Worm (Caenorhabditis elegans) whole organism, L1 larva: ENCODE measurements around the gene grl-15.
A peak's percentile ranks its signal among the peaks of the same experiment; 100 is the strongest.

Experiments
- F16B12.6 ChIP-seq: fragments of 150-350 bp; optimal IDR thresholded peaks from 2 replicates; lab custom pipeline; 2014; ENCODE audit warnings: missing biosample characterization, missing genetic modification characterization
- alr-1 ChIP-seq: fragments of 200-800 bp; sonication (Bioruptor generic); optimal IDR thresholded peaks from 2 replicates; lab custom pipeline; 2018; ENCODE audit warnings: borderline replicate concordance, mild to moderate bottlenecking, missing genetic modification characterization, missing compliant biosample characterization
- ceh-63 ChIP-seq: fragments of 200-800 bp; sonication (Bioruptor generic); optimal IDR thresholded peaks from 2 replicates; lab custom pipeline; 2018; ENCODE audit warnings: mild to moderate bottlenecking, missing genetic modification characterization, missing compliant biosample characterization
- ceh-8 ChIP-seq: fragments of 200-800 bp; sonication (Bioruptor generic); optimal IDR thresholded peaks from 2 replicates; lab custom pipeline; 2018; ENCODE audit warnings: mild to moderate bottlenecking, missing genetic modification characterization, moderate library complexity, missing compliant biosample characterization
- ceh-88 ChIP-seq: fragments of 200-800 bp; sonication (Bioruptor generic); IDR thresholded peaks from 2 replicates; pipeline ENCODE4 v1.3.6; 2022; ENCODE audit warnings: missing genetic modification characterization, missing compliant biosample characterization
- dpl-1 ChIP-seq, 3 experiments: fragments of 150-350 bp in 2 of 3; sonication (generic microtip) in 1 of 3; optimal IDR thresholded peaks; 2 replicates each; lab custom pipeline; 2014 to 2017; ENCODE audit warnings: missing biosample characterization in 3 of 3, missing genetic modification characterization in 3 of 3, missing genetic modification reagents in 3 of 3
- dsc-1 ChIP-seq: sonication (generic microtip); optimal IDR thresholded peaks from 2 replicates; lab custom pipeline; 2016; ENCODE audit warnings: mild to moderate bottlenecking, missing genetic modification characterization, missing compliant biosample characterization
- efl-1 ChIP-seq, 4 experiments: fragments of 150-350 bp; optimal IDR thresholded peaks in 3 of 4; peaks in 1 of 4; 1 replicate in 1 of 4; 2 replicates in 3 of 4; lab custom pipeline; 2014; ENCODE audit warnings: missing biosample characterization in 2 of 4, missing genetic modification characterization in 2 of 4, missing genetic modification reagents in 2 of 4
- egl-13 ChIP-seq: sonication (generic microtip); optimal IDR thresholded peaks from 2 replicates; lab custom pipeline; 2016; ENCODE audit warnings: missing genotype, missing genetic modification reagents, missing genetic modification characterization, missing compliant biosample characterization
- elt-3 ChIP-seq, 6 experiments: fragments of 150-350 bp in 1 of 6; sonication (generic microtip); optimal IDR thresholded peaks; 2 replicates each; lab custom pipeline; 2017 to 2018; ENCODE audit warnings: missing biosample characterization in 6 of 6, missing genetic modification characterization in 6 of 6, inconsistent platforms in 1 of 6
- ets-5 ChIP-seq: fragments of 200-800 bp; sonication (Bioruptor generic); IDR thresholded peaks from 2 replicates; pipeline ENCODE4 v1.3.6; 2022; ENCODE audit warnings: missing genetic modification characterization, missing compliant biosample characterization
- fkh-10 ChIP-seq: sonication (generic microtip); optimal IDR thresholded peaks from 2 replicates; lab custom pipeline; 2017; ENCODE audit warnings: missing biosample characterization, missing genetic modification reagents, missing genetic modification characterization
- fos-1 ChIP-seq: fragments of 150-350 bp; optimal IDR thresholded peaks from 2 replicates; lab custom pipeline; 2014; ENCODE audit warnings: missing biosample characterization, missing genetic modification characterization
- grh-1 ChIP-seq: fragments of 200-800 bp; sonication (Bioruptor generic); IDR thresholded peaks from 2 replicates; pipeline ENCODE4 v1.3.6; 2022; ENCODE audit warnings: missing genetic modification reagents, missing genetic modification characterization, missing compliant biosample characterization
- hlh-17 ChIP-seq: fragments of 200-800 bp; sonication (Bioruptor generic); optimal IDR thresholded peaks from 2 replicates; lab custom pipeline; 2018; ENCODE audit warnings: missing genetic modification characterization, mild to moderate bottlenecking, missing compliant biosample characterization, moderate library complexity, borderline replicate concordance
- hpl-2 ChIP-seq: fragments of 150-350 bp; optimal IDR thresholded peaks from 2 replicates; lab custom pipeline; 2014; ENCODE audit warnings: missing biosample characterization, missing genetic modification reagents, missing genetic modification characterization
- irx-1 ChIP-seq: sonication (generic microtip); optimal IDR thresholded peaks from 2 replicates; lab custom pipeline; 2016; ENCODE audit warnings: missing genetic modification characterization, missing compliant biosample characterization
- isw-1 ChIP-seq: fragments of 200-800 bp; sonication (Bioruptor generic); IDR thresholded peaks from 2 replicates; pipeline ENCODE4 v1.3.6; 2022; ENCODE audit warnings: missing genetic modification characterization, missing compliant biosample characterization
- lin-13 ChIP-seq: fragments of 150-350 bp; optimal IDR thresholded peaks from 2 replicates; lab custom pipeline; 2014; ENCODE audit warnings: missing biosample characterization, missing genetic modification reagents, missing genetic modification characterization
- lin-15B ChIP-seq: fragments of 150-350 bp; sonication (generic microtip); optimal IDR thresholded peaks from 3 replicates; lab custom pipeline; 2014; ENCODE audit warnings: missing biosample characterization, missing genetic modification characterization
- lin-35 ChIP-seq, 2 experiments: fragments of 150-350 bp; optimal IDR thresholded peaks; 2 replicates each; lab custom pipeline; 2014; ENCODE audit warnings: missing biosample characterization in 2 of 2, missing genetic modification characterization in 2 of 2, missing genetic modification reagents in 2 of 2
- lin-39 ChIP-seq: fragments of 150-350 bp; optimal IDR thresholded peaks from 2 replicates; lab custom pipeline; 2014; ENCODE audit warnings: missing biosample characterization, missing genetic modification reagents, missing genetic modification characterization
- mab-9 ChIP-seq: fragments of 200-800 bp; sonication (Bioruptor generic); IDR thresholded peaks from 2 replicates; pipeline ENCODE4 v1.3.6; 2022; ENCODE audit warnings: missing genetic modification reagents, missing genetic modification characterization, missing compliant biosample characterization
- mdl-1 ChIP-seq, 2 experiments: fragments of 150-350 bp; optimal IDR thresholded peaks; 2 replicates each; lab custom pipeline; 2014 to 2017; ENCODE audit warnings: missing biosample characterization in 2 of 2, missing genetic modification characterization in 2 of 2, inconsistent platforms in 1 of 2
- mep-1 ChIP-seq: fragments of 150-350 bp; optimal IDR thresholded peaks from 2 replicates; lab custom pipeline; 2014; ENCODE audit warnings: missing biosample characterization, missing genetic modification characterization
- nhr-237 ChIP-seq: fragments of 150-350 bp; optimal IDR thresholded peaks from 2 replicates; lab custom pipeline; 2014; ENCODE audit warnings: missing biosample characterization, missing genetic modification characterization
- nhr-47 ChIP-seq: sonication (generic microtip); optimal IDR thresholded peaks from 2 replicates; lab custom pipeline; 2016; ENCODE audit warnings: mild to moderate bottlenecking, missing genetic modification characterization, moderate library complexity, missing compliant biosample characterization
- nhr-71 ChIP-seq: sonication (generic microtip); optimal IDR thresholded peaks from 2 replicates; lab custom pipeline; 2016; ENCODE audit warnings: mild to moderate bottlenecking, missing genetic modification characterization, moderate library complexity, missing compliant biosample characterization
- nhr-76 ChIP-seq: sonication (generic microtip); optimal IDR thresholded peaks from 2 replicates; lab custom pipeline; 2017; ENCODE audit warnings: missing biosample characterization, missing genetic modification characterization
- nhr-85 ChIP-seq: sonication (generic microtip); peaks from one replicate; lab custom pipeline; 2016; ENCODE audit warnings: missing genetic modification characterization, inconsistent platforms, missing compliant biosample characterization
- nhr-90 ChIP-seq: sonication (generic microtip); optimal IDR thresholded peaks from 2 replicates; lab custom pipeline; 2016; ENCODE audit warnings: mild to moderate bottlenecking, missing genetic modification characterization, missing compliant biosample characterization; ENCODE audit not compliant: poor library complexity
- pax-3 ChIP-seq: fragments of 200-800 bp; sonication (Bioruptor generic); optimal IDR thresholded peaks from 2 replicates; lab custom pipeline; 2018; ENCODE audit warnings: mild to moderate bottlenecking, missing genetic modification characterization, moderate library complexity, missing compliant biosample characterization
- rnt-1 ChIP-seq: sonication (generic microtip); optimal IDR thresholded peaks from 2 replicates; lab custom pipeline; 2016; ENCODE audit warnings: mild to moderate bottlenecking, missing genetic modification characterization, moderate library complexity, missing compliant biosample characterization
- swsn-7 ChIP-seq: sonication (generic microtip); optimal IDR thresholded peaks from 2 replicates; lab custom pipeline; 2016; ENCODE audit warnings: missing genetic modification characterization, missing compliant biosample characterization
- tlp-1 ChIP-seq: fragments of 150-350 bp; optimal IDR thresholded peaks from 2 replicates; lab custom pipeline; 2014; ENCODE audit warnings: missing biosample characterization, missing genetic modification characterization
- unc-130 ChIP-seq: fragments of 150-350 bp; optimal IDR thresholded peaks from 2 replicates; lab custom pipeline; 2017; ENCODE audit warnings: missing biosample characterization, missing genetic modification characterization, inconsistent platforms
- unc-30 ChIP-seq: sonication (generic microtip); optimal IDR thresholded peaks from 2 replicates; lab custom pipeline; 2017; ENCODE audit warnings: missing biosample characterization, missing genetic modification characterization
- unc-86 ChIP-seq: sonication (generic microtip); optimal IDR thresholded peaks from 2 replicates; lab custom pipeline; 2016; ENCODE audit warnings: missing genetic modification characterization, missing compliant biosample characterization
- vab-15 ChIP-seq: sonication (generic microtip); optimal IDR thresholded peaks from 2 replicates; lab custom pipeline; 2017; ENCODE audit warnings: missing genotype, mild to moderate bottlenecking, missing genetic modification characterization, missing compliant biosample characterization
- xbp-1 ChIP-seq: sonication (generic microtip); optimal IDR thresholded peaks from 2 replicates; lab custom pipeline; 2016; ENCODE audit warnings: missing genetic modification characterization, missing compliant biosample characterization
- zag-1 ChIP-seq: fragments of 150-350 bp; optimal IDR thresholded peaks from 2 replicates; lab custom pipeline; 2014; ENCODE audit warnings: missing biosample characterization, missing genetic modification characterization
- zip-4 ChIP-seq: fragments of 200-800 bp; sonication (Bioruptor generic); optimal IDR thresholded peaks from 2 replicates; lab custom pipeline; 2018; ENCODE audit warnings: mild to moderate bottlenecking, missing genetic modification characterization, moderate library complexity, missing compliant biosample characterization
- ztf-11 ChIP-seq, 2 experiments: sonication (generic microtip); optimal IDR thresholded peaks; 2 replicates each; lab custom pipeline; 2016 to 2017; ENCODE audit warnings: missing genetic modification characterization in 2 of 2, missing biosample characterization in 1 of 2, missing compliant biosample characterization in 1 of 2

The grl-15 gene

ce11 chrIII:12226089-12226682 lies 9.6 kb downstream of the grl-15 start, which contains the start of the genes Y75B8A.18 and Y75B8A.19 (continued):
- TF ChIP-seq pax-3 (tag; lab: Kevin White, UChicago): peak; percentile 45
- peak in 1 of 2 experiments; percentile 14 for TF ChIP-seq ztf-11 (tag; optimal IDR thresholded peaks at IDR 0.05; lab: Kevin White, UChicago)
- TF ChIP-seq irx-1 (tag; lab: Kevin White, UChicago): peak; percentile 24
- peak; percentile 53 for TF ChIP-seq dsc-1
- no peak for TF ChIP-seq ceh-63 (GFP tag; lab: Kevin White, UChicago)
- peak; percentile 2 for TF ChIP-seq fos-1 (tag; lab: Kevin White, UChicago)
- TF ChIP-seq lin-15B (tag; lab: Kevin White, UChicago): peak; percentile 59
- TF ChIP-seq mdl-1 (tag; optimal IDR thresholded peaks at IDR 0.05; lab: Kevin White, UChicago): peak in 1 of 2 experiments; percentile 43
- TF ChIP-seq elt-3 (tag; optimal IDR thresholded peaks at IDR 0.05; lab: Kevin White, UChicago): no peak
- TF ChIP-seq grh-1 (GFP tag; lab: Robert Waterston, UW): no peak
- no peak for TF ChIP-seq hpl-2
- peak; percentile 50 for TF ChIP-seq F16B12.6 (tag; lab: Kevin White, UChicago)
- peak; percentile 58 for TF ChIP-seq unc-86 (tag; lab: Kevin White, UChicago)
- peak; percentile 38 for TF ChIP-seq egl-13 (tag; lab: Kevin White, UChicago)
- TF ChIP-seq unc-130 (tag; lab: Kevin White, UChicago): peak; percentile 48
- TF ChIP-seq xbp-1 (tag; lab: Kevin White, UChicago): peak; percentile 69
- TF ChIP-seq vab-15 (tag; lab: Kevin White, UChicago): peak; percentile 18
- no peak for TF ChIP-seq ceh-88 (GFP tag; lab: Robert Waterston, UW)
- TF ChIP-seq mep-1 (tag; lab: Kevin White, UChicago): peak; percentile 60
- peak; percentile 45 for TF ChIP-seq lin-39 (tag; lab: Kevin White, UChicago)
- TF ChIP-seq fkh-10: peak; percentile 24
- peak; percentile 78 for TF ChIP-seq nhr-71 (tag; lab: Kevin White, UChicago)
- peak; percentile 75 for TF ChIP-seq rnt-1 (tag; lab: Kevin White, UChicago)
- peak; percentile 4 for TF ChIP-seq ceh-8 (GFP tag; lab: Kevin White, UChicago)
- no peak for TF ChIP-seq tlp-1 (tag; lab: Kevin White, UChicago)
- TF ChIP-seq efl-1 (optimal IDR thresholded peaks at IDR 0.05; lab: Kevin White, UChicago): peak; percentile 80 to 95
- TF ChIP-seq efl-1 (GFP tag; optimal IDR thresholded peaks at IDR 0.05 in 1 of 2; lab: Kevin White, UChicago): peak; percentile 95 to 99
- peak; percentile 94 to 97 for TF ChIP-seq lin-35 (GFP tag; optimal IDR thresholded peaks at IDR 0.05; lab: Kevin White, UChicago)
- TF ChIP-seq dpl-1 (GFP tag; optimal IDR thresholded peaks at IDR 0.05; lab: Kevin White, UChicago): peak; percentile 89 to 94 (median 92)
- TF ChIP-seq zag-1: no peak
- no peak for TF ChIP-seq nhr-76 (tag; lab: Kevin White, UChicago)
- TF ChIP-seq nhr-90 (tag; lab: Kevin White, UChicago): peak; percentile 54
- peak; percentile 49; the same call in 1 of the 2 replicates for TF ChIP-seq mab-9 (GFP tag; lab: Robert Waterston, UW)
- TF ChIP-seq zip-4 (GFP tag; lab: Kevin White, UChicago): no peak

ce11 chrIII:12225234-12225633 lies 10.6 kb downstream of the grl-15 start, which contains the start of gene gmn-1:
gmn-1 (minus strand) TSS chrIII:12225331.
- TF ChIP-seq efl-1 (optimal IDR thresholded peaks at IDR 0.05; lab: Kevin White, UChicago): no peak
- TF ChIP-seq efl-1 (GFP tag; optimal IDR thresholded peaks at IDR 0.05 in 1 of 2; lab: Kevin White, UChicago): no peak
- TF ChIP-seq isw-1: no peak
- no peak for TF ChIP-seq pax-3 (tag; lab: Kevin White, UChicago)
- TF ChIP-seq ets-5: no peak
- TF ChIP-seq nhr-237 (tag; lab: Kevin White, UChicago): no peak
- no peak for TF ChIP-seq swsn-7 (tag; lab: Kevin White, UChicago)
- no peak for TF ChIP-seq fkh-10
- TF ChIP-seq grh-1 (GFP tag; lab: Robert Waterston, UW): no peak
- no peak for TF ChIP-seq lin-15B (tag; lab: Kevin White, UChicago)
- no peak for TF ChIP-seq hlh-17 (GFP tag; lab: Kevin White, UChicago)
- no peak for TF ChIP-seq lin-13 (GFP tag; lab: Kevin White, UChicago)
- no peak for TF ChIP-seq alr-1 (tag; lab: Kevin White, UChicago)
- TF ChIP-seq nhr-47 (tag; lab: Kevin White, UChicago): no peak
- TF ChIP-seq unc-30 (tag; lab: Kevin White, UChicago): no peak
- no peak for TF ChIP-seq nhr-85 (tag; lab: Kevin White, UChicago)
- no peak for TF ChIP-seq hpl-2
